Worm (Caenorhabditis elegans): Measurements from ENCODE around the gene K04A8.20.

The K04A8.20 gene

DNA sequence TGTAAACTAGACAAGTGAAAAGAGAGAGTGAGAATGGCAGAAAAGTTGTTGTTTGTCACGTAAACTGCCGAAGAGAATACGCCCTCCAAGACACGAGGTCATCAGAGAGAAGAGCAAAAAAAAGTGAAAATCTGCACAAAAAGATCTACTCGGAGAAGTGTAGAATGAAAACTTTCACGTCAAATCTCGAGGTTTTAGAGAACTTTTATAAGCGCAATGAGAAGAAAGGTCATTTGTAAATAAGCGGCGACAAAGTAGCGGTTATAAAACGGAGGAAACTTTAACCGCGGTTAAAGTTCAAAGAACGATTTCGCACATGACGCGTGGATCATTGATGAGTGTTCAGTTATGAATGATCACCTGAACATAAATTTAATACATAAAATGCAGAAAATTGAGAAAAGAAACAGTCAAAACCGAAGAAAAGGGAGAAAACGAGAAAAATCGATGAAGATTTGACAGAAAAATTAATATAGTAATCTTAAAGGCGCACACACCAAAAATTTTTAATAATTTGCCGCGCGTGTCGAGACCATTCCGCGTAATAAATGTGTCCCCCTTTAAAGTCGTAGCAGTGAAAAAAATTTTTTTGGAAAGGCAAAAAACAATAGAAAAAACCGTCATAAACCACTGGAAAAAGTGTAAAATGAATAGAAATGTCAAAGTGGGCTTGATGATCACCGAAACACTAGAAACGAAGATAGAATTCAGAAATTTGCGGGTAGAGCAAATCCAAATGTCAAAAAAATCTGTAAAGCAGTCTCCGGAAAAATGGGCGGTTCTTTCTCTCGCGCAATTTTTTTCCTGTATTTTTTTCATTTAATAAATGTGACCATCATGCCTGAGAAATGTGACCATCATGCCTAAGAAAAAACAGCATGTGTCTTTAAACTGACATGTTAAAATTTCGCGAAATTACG is 31.7 kb upstream of the K04A8.20 start:
- no peak for TF ChIP-seq unc-62 (GFP tag; optimal IDR thresholded peaks at IDR 0.05)

DNA sequence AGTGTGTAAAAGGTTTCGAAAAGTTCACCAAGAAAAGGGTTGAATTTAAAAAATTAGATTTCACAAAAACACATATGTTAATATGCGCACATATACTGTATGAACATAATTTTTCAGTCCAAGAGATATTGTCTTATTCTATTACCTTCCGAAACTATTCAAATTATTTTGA is 31.1 kb upstream of the K04A8.20 start, which contains the start of gene F46E10.3:
F46E10.3 (plus strand) TSS at position 73 of the 172 bp plus-strand sequence.
- TF ChIP-seq unc-62 (GFP tag; optimal IDR thresholded peaks at IDR 0.05), result no peak

DNA sequence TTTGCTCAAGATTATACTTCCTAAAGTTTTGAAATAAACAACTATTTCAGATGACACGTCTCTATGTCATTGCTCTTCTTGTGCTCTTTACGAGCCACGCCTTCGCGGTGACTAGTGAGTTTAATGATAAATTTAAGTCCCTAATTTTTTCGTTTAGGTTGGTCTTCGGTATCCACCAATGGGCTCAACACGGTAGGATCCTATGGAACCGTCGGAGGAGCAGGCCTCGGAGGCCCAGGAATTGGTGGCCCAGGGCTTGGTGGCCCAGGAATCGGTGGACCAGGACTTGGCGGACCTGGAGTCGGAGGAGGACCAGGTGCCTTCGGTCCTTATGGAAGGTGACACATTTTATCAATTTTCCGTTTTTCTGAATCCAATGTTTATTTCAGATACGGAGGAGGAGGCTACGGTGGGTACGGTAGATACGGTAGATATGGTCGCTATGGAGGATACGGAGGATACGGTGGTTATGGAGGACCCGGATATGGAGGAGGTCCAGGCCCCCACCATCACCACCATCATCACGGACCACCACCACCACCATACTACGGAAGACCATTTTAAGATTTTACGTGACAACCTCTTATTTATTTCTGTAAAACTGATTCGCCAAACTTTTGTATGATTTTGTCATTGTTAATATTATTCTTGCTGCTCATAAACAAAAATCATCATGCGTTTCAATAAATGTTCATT is 28.7 kb upstream of the K04A8.20 start, which contains the start of the genes F46E10.2 and F46E10.18:
F46E10.2 (plus strand) TSS at position 51 of the 696 bp plus-strand sequence.
F46E10.18 (plus strand) TSS at position 646 of the 696 bp plus-strand sequence.
- TF ChIP-seq unc-62 (GFP tag; optimal IDR thresholded peaks at IDR 0.05), result no peak

DNA sequence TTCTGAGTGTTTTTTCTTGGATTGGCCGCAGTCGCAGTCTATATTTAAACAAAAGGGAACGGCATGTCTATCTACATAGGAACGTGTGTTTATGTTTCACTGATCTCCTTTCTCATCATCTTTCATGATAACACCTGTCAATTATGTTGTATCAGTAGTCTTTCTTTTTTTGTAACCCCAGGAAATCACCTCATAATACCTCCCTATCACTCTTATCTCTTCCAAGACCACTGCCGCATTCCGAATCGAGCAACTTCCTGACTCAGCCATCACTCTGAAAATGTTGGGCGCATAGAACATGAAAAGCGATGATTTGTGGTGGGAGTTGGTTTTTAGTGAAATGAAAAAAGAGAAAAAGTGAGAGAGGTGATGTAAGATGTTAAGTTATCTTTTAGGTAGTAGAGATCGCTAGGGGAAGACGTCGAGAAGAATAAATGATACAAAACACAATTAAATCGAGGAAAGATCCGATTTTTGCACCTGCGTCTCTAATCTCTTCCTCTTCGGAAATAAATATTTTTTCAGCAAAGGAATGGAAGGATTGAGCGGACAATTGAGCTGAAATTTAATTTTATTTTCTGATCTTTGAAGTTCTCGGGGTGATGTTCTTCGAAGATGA is 26.3 kb upstream of the K04A8.20 start:
- no peak for TF ChIP-seq unc-62 (GFP tag; optimal IDR thresholded peaks at IDR 0.05)

DNA sequence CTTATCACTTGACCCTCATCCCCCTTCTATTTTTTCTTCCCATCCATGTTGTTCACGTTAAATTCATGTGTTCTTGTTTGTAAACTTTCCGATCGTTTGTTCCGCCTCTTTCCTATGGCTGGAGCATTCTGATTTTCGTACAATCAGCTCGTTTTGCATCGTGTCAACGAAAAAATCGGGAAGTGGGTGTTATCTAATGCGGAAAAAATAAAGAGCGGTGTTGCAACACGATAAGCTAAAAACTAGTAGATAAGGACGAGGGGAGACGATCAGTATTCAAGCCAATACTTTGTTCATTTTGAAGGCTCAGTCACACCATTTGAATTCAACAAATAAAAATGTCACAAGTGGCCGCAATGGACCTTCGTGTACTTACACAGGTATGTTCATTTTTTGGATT is 24.5 kb upstream of the K04A8.20 start, which contains the start of gene acs-1:
acs-1 (plus strand) TSS at position 233 of the 400 bp plus-strand sequence.
- TF ChIP-seq unc-62 (GFP tag; optimal IDR thresholded peaks at IDR 0.05), result no peak

DNA sequence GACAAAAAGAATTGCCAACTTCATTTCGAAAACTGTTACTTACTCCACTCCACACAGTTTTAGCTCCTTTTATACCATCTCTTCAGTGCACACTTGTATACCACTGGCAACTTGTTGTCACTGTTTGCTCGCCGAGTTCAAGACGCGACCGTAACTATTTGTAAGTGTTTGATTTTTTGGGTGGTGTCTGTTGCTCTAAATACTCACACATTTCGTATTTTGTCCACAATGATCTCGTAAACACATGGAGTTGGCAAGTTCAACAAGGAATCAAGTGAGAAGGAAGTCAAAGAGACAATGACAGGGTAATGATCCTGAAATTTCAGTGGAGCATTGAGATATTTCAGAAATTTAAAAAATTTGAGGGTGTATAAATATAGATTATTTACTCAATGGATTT is 16.2 kb upstream of the K04A8.20 start, which contains the start of gene hpo-26:
hpo-26 (minus strand) TSS at position 31 of the 400 bp plus-strand sequence.
- TF ChIP-seq unc-62 (GFP tag; optimal IDR thresholded peaks at IDR 0.05), result no peak

DNA sequence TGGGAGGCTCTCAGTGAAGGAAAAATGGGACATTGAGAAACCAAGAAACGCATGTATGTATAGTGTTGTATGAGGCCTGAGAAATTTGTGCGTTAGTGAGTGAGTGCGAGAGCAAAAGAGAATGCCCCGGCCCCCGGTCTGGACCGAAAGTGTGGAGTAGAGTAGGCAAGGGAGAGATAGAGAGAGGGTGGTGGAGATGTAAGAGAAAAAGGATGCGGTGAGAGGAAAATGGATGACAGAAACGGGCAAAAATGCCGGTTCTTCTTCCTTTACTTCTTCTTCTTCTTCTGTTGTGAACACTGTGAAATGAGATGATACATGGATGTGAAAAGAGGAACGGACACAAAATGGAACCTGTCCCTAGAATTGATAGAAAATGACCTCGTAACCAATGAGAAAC is 10.9 kb upstream of the K04A8.20 start:
- TF ChIP-seq unc-62 (GFP tag; optimal IDR thresholded peaks at IDR 0.05), result no peak

DNA sequence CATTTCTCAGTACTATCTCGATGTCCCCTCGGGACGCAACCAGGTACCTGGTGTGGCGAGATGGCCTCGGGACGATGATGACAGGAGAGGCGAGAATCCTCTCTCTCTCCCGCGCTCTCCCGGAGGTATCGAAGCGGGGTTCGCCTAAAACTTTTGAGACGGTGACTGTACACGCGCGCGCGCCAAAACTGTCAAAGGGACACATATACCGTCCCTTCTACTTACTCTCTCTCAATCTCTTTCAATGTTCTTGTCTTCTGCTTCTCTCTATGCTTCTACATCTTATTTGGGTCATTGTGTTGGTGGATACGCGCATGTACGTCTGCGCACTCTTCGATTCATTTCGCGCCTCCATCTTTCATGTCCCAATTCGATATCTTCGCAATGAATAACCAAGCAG is 7.4 kb upstream of the K04A8.20 start:
- no peak for TF ChIP-seq unc-62 (GFP tag; optimal IDR thresholded peaks at IDR 0.05)

DNA sequence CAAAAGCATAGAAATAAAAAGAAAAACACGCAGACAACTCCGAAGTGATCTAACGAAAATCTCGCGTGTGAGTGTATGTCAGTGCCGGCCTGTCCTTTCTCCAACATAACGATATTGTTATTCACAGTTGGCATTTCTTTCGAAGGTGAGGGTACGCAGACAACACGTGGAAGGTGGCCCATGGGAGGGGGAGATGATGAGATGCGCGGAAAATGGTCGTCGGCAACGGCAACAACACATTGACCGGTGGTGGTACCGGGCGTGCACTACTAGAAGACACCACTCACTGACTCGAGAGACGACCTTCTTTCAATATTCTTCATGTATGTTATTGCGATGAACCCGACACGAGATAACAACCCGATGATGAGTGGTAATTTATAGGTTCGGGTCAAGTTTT is 4.2 kb upstream of the K04A8.20 start:
- no peak for TF ChIP-seq unc-62 (GFP tag; optimal IDR thresholded peaks at IDR 0.05)

DNA sequence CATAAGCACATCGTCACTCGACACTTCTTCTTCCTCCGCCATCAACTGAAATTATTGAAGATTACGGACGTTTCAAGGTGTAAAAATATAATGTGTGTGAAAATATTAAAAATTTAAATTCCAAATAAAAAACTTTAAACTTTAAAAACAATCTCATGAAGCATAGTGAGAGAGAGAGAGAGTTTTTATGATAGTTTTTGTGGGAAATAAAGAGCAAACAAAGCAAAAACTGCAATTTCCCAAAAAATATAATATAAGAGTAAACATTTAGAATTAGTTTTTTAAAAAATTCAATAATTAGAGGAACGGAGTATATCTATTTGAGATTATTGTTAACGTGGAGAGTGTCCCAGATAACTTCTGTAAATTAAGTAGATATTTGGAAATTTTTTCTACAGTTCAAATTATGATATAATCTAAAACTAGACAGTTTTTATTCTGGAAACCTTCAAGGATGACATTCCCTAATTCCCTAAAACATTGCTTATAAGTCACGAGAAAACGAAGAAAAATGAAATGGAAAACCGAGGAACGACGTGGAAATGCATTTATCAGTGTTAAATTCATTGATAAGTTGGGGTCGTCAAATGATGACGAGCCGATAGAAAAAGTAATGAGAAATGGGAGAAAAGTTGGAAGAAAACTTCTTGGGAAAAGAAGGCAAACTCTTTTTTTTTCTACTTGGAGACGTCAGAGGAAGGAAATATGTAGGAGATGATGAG is 2.6 kb upstream of the K04A8.20 start, which contains the start of gene dre-1:
dre-1 (minus strand) TSS at position 51 of the 722 bp plus-strand sequence.
- no peak for TF ChIP-seq unc-62 (GFP tag; optimal IDR thresholded peaks at IDR 0.05)

DNA sequence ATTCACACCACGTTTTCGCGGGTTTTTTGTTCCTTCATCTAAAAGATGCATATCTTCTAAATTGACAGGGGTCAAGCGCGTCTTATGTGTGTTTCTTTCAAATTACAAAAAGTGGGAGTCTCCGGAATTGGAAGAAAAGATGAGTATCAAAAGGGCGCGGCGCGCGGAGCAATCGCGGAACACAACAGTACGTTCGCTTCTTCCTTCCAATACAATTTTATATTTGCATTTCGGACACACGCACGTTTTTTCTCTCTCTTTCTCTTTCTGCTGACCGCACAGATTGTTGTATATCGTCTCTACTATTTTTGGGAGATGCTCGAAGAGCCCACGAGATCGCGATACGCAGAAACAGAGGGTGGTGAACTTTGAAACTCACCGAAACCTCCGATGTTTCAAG is 939 bp upstream of the K04A8.20 start:
- TF ChIP-seq unc-62 (GFP tag; optimal IDR thresholded peaks at IDR 0.05), result no peak

DNA sequence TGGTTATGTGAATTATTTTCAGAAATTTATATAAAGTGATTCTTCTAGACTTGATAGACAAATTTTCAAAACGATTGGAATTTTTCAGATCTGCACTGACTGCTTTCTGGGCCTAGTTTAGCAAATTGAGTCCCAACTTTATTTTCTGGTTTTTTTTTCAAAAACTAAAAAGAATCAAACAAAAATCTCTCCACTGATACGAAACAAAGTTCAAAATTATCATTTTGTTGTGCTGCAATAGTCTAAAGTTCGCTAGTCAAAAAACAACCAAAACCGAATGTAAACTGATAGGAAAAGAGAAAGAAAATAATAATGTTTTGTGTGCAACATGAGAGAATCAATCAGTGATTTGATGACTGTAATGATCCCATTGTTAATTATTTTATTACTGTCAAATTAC is 623 bp downstream of the K04A8.20 start, which contains the start of gene lipl-4:
lipl-4 (plus strand) TSS at position 301 of the 400 bp plus-strand sequence.
- TF ChIP-seq unc-62 (GFP tag; optimal IDR thresholded peaks at IDR 0.05), result no peak

DNA sequence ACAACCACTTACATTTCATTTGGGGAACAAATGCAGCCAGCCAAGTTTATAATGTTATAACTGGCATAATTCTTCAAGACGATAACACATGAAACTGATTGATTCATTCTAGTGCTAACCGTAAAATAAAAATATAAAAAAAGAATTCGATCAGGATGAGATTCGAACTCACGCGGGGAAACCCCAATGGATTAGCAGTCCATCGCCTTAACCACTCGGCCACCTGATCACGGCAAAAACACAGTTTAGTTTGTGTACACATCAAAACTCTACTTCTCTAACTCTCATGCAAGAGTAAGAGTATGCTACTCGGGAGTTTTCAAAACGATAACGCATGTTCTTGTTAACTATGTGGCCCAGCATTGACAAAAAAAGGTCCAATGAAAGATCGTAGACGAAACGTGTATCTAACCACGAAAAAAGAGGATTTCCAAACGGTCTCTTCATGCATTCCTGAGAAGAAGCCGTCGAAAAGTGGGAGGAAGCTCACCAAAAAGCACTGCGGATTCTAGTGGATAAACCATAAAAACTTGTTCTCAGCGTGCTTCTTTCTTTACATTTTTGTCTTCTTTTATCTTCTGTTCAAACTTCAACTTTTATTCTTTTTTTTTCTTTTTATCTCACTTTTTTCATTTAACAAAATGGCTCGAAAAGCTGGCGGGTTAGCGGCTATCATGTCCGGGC is 2.6 kb downstream of the K04A8.20 start, which contains the start of gene twk-10:
twk-10 (plus strand) TSS at position 634 of the 684 bp plus-strand sequence.
- no peak for TF ChIP-seq unc-62 (GFP tag; optimal IDR thresholded peaks at IDR 0.05)

DNA sequence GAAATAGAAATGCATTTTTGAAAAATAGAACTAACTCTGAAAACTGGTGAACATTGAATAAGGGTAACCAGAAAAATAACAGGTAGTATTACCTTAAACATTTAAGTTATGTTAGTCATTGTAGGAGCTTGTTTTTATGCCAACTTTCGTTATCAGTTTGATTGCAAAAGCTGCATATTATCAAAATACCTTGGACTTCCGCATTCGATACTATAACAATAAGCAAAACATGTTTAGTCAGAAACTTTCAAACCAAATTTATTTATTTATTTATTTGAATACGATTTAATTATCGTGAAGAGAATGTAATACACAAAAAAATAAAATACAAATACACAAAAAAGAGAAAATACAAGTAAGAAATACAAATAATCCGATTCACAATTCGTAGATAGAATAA is 5.1 kb downstream of the K04A8.20 start, which contains the start of gene K04A8.19:
K04A8.19 (minus strand) TSS at position 101 of the 400 bp plus-strand sequence.
- TF ChIP-seq unc-62 (GFP tag; optimal IDR thresholded peaks at IDR 0.05), result no peak

DNA sequence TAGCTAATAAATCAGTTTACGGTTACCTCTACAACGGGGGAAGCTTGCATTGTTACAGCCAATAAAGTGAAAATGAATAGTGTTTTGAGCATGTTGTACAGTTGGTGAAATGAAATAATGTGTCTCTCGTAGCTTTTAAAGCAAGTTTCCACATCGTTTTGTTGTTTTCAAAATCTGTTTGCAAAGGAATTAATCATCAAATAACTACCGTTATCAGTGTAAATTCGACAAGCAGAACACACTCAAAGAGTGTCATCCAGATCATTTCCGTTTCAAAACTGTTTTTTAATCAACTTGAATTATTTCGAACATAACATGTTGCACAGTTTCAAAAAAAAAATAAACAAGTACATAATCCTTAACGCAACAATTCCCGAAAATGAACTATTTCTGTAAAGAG is 7.8 kb downstream of the K04A8.20 start, which contains the start of gene spp-27:
spp-27 (minus strand) TSS at position 101 of the 400 bp plus-strand sequence.
- no peak for TF ChIP-seq unc-62 (GFP tag; optimal IDR thresholded peaks at IDR 0.05)
